Fruit fly (Drosophila melanogaster) whole organism, embryonic: Measurements from ENCODE around the gene SelT.

Experiments used
- Blimp-1 ChIP-seq: fragments of 200-800 bp; sonication (Bioruptor generic); optimal IDR thresholded peaks from 3 replicates; lab custom pipeline; 2018; ENCODE audit warnings: missing biosample characterization, missing genetic modification characterization, mild to moderate bottlenecking, moderate library complexity, missing genetic modification reagents
- CG11695 ChIP-seq: fragments of 200-800 bp; sonication (Bioruptor generic); IDR thresholded peaks from 3 replicates; pipeline ENCODE4 v1.3.6; 2022; ENCODE audit warnings: missing biosample characterization, missing genetic modification characterization
- CG11723 ChIP-seq: fragments of 200-800 bp; sonication (Bioruptor generic); optimal IDR thresholded peaks from 2 replicates; lab custom pipeline; 2017; ENCODE audit warnings: missing biosample characterization, mild to moderate bottlenecking, missing genetic modification characterization
- CG13894 ChIP-seq: fragments of 200-800 bp; sonication (Bioruptor generic); optimal IDR thresholded peaks from 3 replicates; lab custom pipeline; 2018; ENCODE audit warnings: missing biosample characterization, mild to moderate bottlenecking, missing genetic modification characterization, moderate library complexity
- CG17385 ChIP-seq: fragments of 200-800 bp; sonication (Bioruptor generic); optimal IDR thresholded peaks from 3 replicates; lab custom pipeline; 2018; ENCODE audit warnings: missing biosample characterization, mild to moderate bottlenecking, missing genetic modification characterization
- CG17612 ChIP-seq: fragments of 200-800 bp; sonication (Bioruptor generic); IDR thresholded peaks from 2 replicates; pipeline ENCODE4 v1.3.6; 2022; ENCODE audit warnings: missing biosample characterization, missing genetic modification characterization
- CG1792 ChIP-seq: fragments of 200-800 bp; sonication (Bioruptor generic); optimal IDR thresholded peaks from 2 replicates; lab custom pipeline; 2016; ENCODE audit warnings: missing biosample characterization, missing genetic modification characterization
- CG2120 ChIP-seq: fragments of 200-800 bp; sonication (Bioruptor generic); optimal IDR thresholded peaks from 3 replicates; lab custom pipeline; 2016; ENCODE audit warnings: missing biosample characterization, missing genetic modification characterization
- CG2678 ChIP-seq: fragments of 200-800 bp; sonication (Bioruptor generic); optimal IDR thresholded peaks from 3 replicates; lab custom pipeline; 2019; ENCODE audit warnings: missing biosample characterization, mild to moderate bottlenecking, missing genetic modification characterization, moderate library complexity
- CG3281 ChIP-seq: fragments of 200-800 bp; sonication (Bioruptor generic); optimal IDR thresholded peaks from 3 replicates; lab custom pipeline; 2017; ENCODE audit warnings: missing biosample characterization, mild to moderate bottlenecking, missing genetic modification characterization
- CG34376 ChIP-seq: fragments of 200-800 bp; sonication (Bioruptor generic); optimal IDR thresholded peaks from 2 replicates; lab custom pipeline; 2018; ENCODE audit warnings: missing biosample characterization, mild to moderate bottlenecking, missing genetic modification characterization
- CG4328 ChIP-seq: fragments of 200-800 bp; sonication (Bioruptor generic); optimal IDR thresholded peaks from 3 replicates; lab custom pipeline; 2017; ENCODE audit warnings: missing biosample characterization, missing genetic modification reagents, missing genetic modification characterization
- CG43689 ChIP-seq: fragments of 200-800 bp; sonication (Bioruptor generic); IDR thresholded peaks from 2 replicates; pipeline ENCODE4 v1.3.6; 2022; ENCODE audit warnings: missing biosample characterization, missing genetic modification characterization
- CG7963 ChIP-seq: fragments of 200-800 bp; sonication (Bioruptor generic); IDR thresholded peaks from 3 replicates; pipeline ENCODE4 v1.3.6; 2022; ENCODE audit warnings: missing biosample characterization, missing genetic modification characterization; ENCODE audit not compliant: partially characterized antibody
- CG8765 ChIP-seq: fragments of 200-800 bp; sonication (Bioruptor generic); IDR thresholded peaks from 2 replicates; pipeline ENCODE4 v1.3.6; 2022; ENCODE audit warnings: missing biosample characterization, missing genetic modification characterization
- CG9932 ChIP-seq: fragments of 200-800 bp; sonication (Bioruptor generic); IDR thresholded peaks from 2 replicates; pipeline ENCODE4 v1.3.6; 2022; ENCODE audit warnings: missing biosample characterization, missing genetic modification characterization
- Dll ChIP-seq: fragments of 200-800 bp; sonication (Bioruptor generic); IDR thresholded peaks from 4 replicates; pipeline ENCODE4 v1.3.6; 2022; ENCODE audit warnings: missing biosample characterization, missing genetic modification characterization; ENCODE audit not compliant: partially characterized antibody
- Drgx ChIP-seq: fragments of 200-800 bp; sonication (Bioruptor generic); IDR thresholded peaks from 2 replicates; pipeline ENCODE4 v1.3.6; 2022; ENCODE audit warnings: missing biosample characterization, missing genetic modification characterization
- Ets97D ChIP-seq: fragments of 200-800 bp; sonication (Bioruptor generic); optimal IDR thresholded peaks from 3 replicates; lab custom pipeline; 2016; ENCODE audit warnings: missing biosample characterization, missing genetic modification characterization
- HLH54F ChIP-seq: fragments of 200-800 bp; sonication (Bioruptor generic); optimal IDR thresholded peaks from 3 replicates; lab custom pipeline; 2016; ENCODE audit warnings: missing biosample characterization, missing genetic modification characterization
- Hr78 ChIP-seq, 2 experiments: fragments of 200-800 bp in 1 of 2; fragments of >200 bp in 1 of 2; sonication (Bioruptor generic) in 1 of 2; optimal IDR thresholded peaks; 2 replicates each; lab custom pipeline; 2017 to 2019; ENCODE audit warnings: missing biosample characterization in 2 of 2, missing genetic modification characterization in 2 of 2, mild to moderate bottlenecking in 1 of 2, moderate library complexity in 1 of 2
- Kr ChIP-seq: fragments of 200-800 bp; sonication (Bioruptor generic); optimal IDR thresholded peaks from 2 replicates; lab custom pipeline; 2017; ENCODE audit warnings: missing biosample characterization, mild to moderate bottlenecking, missing genetic modification characterization
- Meics ChIP-seq: fragments of 200-800 bp; sonication (Bioruptor generic); optimal IDR thresholded peaks from 2 replicates; lab custom pipeline; 2017; ENCODE audit warnings: missing biosample characterization, mild to moderate bottlenecking, missing genetic modification characterization
- Pdp1 ChIP-seq, 2 experiments: fragments of 200-800 bp; sonication (Bioruptor generic); optimal IDR thresholded peaks; 3 replicates each; lab custom pipeline; 2016; ENCODE audit warnings: missing biosample characterization in 2 of 2, missing genetic modification characterization in 2 of 2, mild to moderate bottlenecking in 1 of 2, moderate library complexity in 1 of 2
- Rfx ChIP-seq: fragments of 200-800 bp; sonication (Bioruptor generic); IDR thresholded peaks from 2 replicates; pipeline ENCODE4 v1.3.6; 2022; ENCODE audit warnings: missing biosample characterization, missing genetic modification characterization
- Xbp1 ChIP-seq: fragments of 200-800 bp; sonication (Bioruptor generic); optimal IDR thresholded peaks from 3 replicates; lab custom pipeline; 2016; ENCODE audit warnings: missing biosample characterization, mild to moderate bottlenecking, missing genetic modification characterization
- cwo ChIP-seq: fragments of 200-800 bp; sonication (Bioruptor generic); optimal IDR thresholded peaks from 3 replicates; lab custom pipeline; 2017; ENCODE audit warnings: missing biosample characterization, missing genetic modification characterization, mild to moderate bottlenecking, moderate library complexity, missing genetic modification reagents
- da ChIP-seq: fragments of 200-800 bp; sonication (Bioruptor generic); optimal IDR thresholded peaks from 2 replicates; lab custom pipeline; 2016; ENCODE audit warnings: missing biosample characterization, missing genetic modification characterization
- gcm ChIP-seq: fragments of 200-800 bp; sonication (Bioruptor generic); optimal IDR thresholded peaks from 2 replicates; lab custom pipeline; 2019; ENCODE audit warnings: missing biosample characterization, mild to moderate bottlenecking, missing genetic modification characterization, moderate library complexity
- gcm2 ChIP-seq: fragments of 200-800 bp; sonication (Bioruptor generic); optimal IDR thresholded peaks from 2 replicates; lab custom pipeline; 2016; ENCODE audit warnings: missing biosample characterization, missing genetic modification characterization
- grau ChIP-seq: fragments of 200-800 bp; optimal IDR thresholded peaks from 3 replicates; lab custom pipeline; 2019; ENCODE audit warnings: missing biosample characterization, mild to moderate bottlenecking, missing genetic modification characterization, moderate library complexity
- grn ChIP-seq: fragments of 200-800 bp; sonication (Bioruptor generic); optimal IDR thresholded peaks from 3 replicates; lab custom pipeline; 2017; ENCODE audit warnings: missing biosample characterization, missing genetic modification characterization
- kni ChIP-seq: fragments of 200-800 bp; sonication (Bioruptor generic); optimal IDR thresholded peaks from 3 replicates; lab custom pipeline; 2017; ENCODE audit warnings: mild to moderate bottlenecking, missing biosample characterization, missing genetic modification reagents, missing genetic modification characterization
- lab ChIP-seq: fragments of 200-800 bp; sonication (Bioruptor generic); optimal IDR thresholded peaks from 3 replicates; lab custom pipeline; 2017; ENCODE audit warnings: missing biosample characterization, missing genetic modification characterization, mild to moderate bottlenecking, moderate library complexity, missing genetic modification reagents
- mam ChIP-seq: fragments of 200-800 bp; sonication (Bioruptor generic); optimal IDR thresholded peaks from 3 replicates; lab custom pipeline; 2016; ENCODE audit warnings: missing biosample characterization, missing genetic modification characterization
- mld ChIP-seq: fragments of 200-800 bp; sonication (Bioruptor generic); IDR thresholded peaks from 3 replicates; pipeline ENCODE4 v1.3.6; 2022; ENCODE audit warnings: missing biosample characterization, missing genetic modification characterization; ENCODE audit not compliant: partially characterized antibody
- nerfin-2 ChIP-seq: fragments of 200-800 bp; sonication (Bioruptor generic); IDR thresholded peaks from 2 replicates; pipeline ENCODE4 v1.3.6; 2022; ENCODE audit warnings: missing biosample characterization, missing genetic modification characterization; ENCODE audit not compliant: partially characterized antibody
- pho ChIP-seq: fragments of 200-800 bp; sonication (Bioruptor generic); optimal IDR thresholded peaks from 2 replicates; lab custom pipeline; 2016; ENCODE audit warnings: missing biosample characterization, missing genetic modification characterization
- repo ChIP-seq: fragments of 200-800 bp; sonication (Bioruptor generic); optimal IDR thresholded peaks from 2 replicates; lab custom pipeline; 2016; ENCODE audit warnings: missing biosample characterization, missing genetic modification characterization
- sd ChIP-seq: fragments of 200-800 bp; sonication (Bioruptor generic); optimal IDR thresholded peaks from 3 replicates; lab custom pipeline; 2018; ENCODE audit warnings: missing biosample characterization, mild to moderate bottlenecking, missing genetic modification characterization, moderate library complexity
- sens ChIP-seq: fragments of 200-800 bp; sonication (Bioruptor generic); peaks from one replicate; lab custom pipeline; 2016; ENCODE audit warnings: missing biosample characterization, missing genetic modification characterization
- slbo ChIP-seq: fragments of 200-800 bp; sonication (Bioruptor generic); IDR thresholded peaks from 2 replicates; pipeline ENCODE4 v1.3.6; 2022; ENCODE audit warnings: missing biosample characterization, missing genetic modification characterization
- sob ChIP-seq: fragments of 200-800 bp; sonication (Bioruptor generic); IDR thresholded peaks from 2 replicates; pipeline ENCODE4 v1.3.6; 2022; ENCODE audit warnings: missing biosample characterization, missing genetic modification characterization
- sr ChIP-seq: fragments of 200-800 bp; sonication (Bioruptor generic); IDR thresholded peaks from 3 replicates; pipeline ENCODE4 v1.3.6; 2022; ENCODE audit warnings: missing biosample characterization, missing genetic modification characterization
- vnd ChIP-seq: fragments of 200-800 bp; sonication (Bioruptor generic); IDR thresholded peaks from 3 replicates; pipeline ENCODE4 v1.3.6; 2022; ENCODE audit warnings: missing biosample characterization, missing genetic modification characterization; ENCODE audit not compliant: partially characterized antibody
- wor ChIP-seq: fragments of 200-800 bp; sonication (Bioruptor generic); IDR thresholded peaks from 2 replicates; pipeline ENCODE4 v1.3.6; 2022; ENCODE audit warnings: missing biosample characterization, missing genetic modification characterization

SelT gene

DNA sequence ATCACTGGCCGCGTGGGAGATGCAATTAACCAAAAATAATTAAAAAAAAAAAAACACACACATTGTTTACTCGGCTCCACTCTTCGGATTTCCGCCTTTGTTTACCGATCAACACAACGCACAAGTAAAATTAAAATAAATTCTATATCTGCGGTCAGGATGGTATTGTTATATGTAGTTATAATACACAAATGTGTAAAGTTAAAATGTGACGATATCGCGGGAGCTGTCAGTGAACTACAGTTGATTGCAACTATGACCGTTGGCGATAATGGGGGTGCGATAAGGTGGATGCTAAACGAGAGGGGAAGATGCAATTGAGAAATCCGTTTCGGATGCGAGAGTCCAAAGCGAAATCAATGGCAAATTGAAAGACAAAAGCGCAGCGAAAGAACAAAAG, 4.4 kb upstream of the SelT start:
- peak; percentile 55 for TF ChIP-seq sens
- no peak for TF ChIP-seq grn
- TF ChIP-seq sd (tag; lab: Kevin White, UChicago): no peak
- TF ChIP-seq sr: peak; percentile 24; the same call in 1 of the 3 replicates

DNA sequence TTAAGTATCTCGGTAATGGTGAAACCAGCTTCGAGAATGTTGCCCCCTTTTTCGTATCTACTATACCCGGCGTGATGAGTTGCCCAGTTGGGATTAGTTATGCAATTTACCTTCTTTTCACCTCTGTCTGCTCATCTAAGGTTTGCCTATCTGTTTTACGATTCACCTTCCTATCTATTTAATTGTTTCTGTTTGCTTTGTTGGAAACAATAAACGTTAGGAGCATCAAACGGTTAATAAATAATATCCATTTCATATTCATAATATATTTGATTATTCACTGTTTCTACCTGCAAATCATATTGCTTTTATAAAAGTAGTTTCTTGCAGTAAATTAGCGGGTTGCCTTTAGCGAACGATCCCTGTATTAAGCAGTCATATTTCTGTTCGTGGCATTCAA, 3.5 kb upstream of the SelT start:
- peak; percentile 7 for TF ChIP-seq Meics (GFP tag; lab: Kevin White, UChicago)
- no peak for TF ChIP-seq Blimp-1 (GFP tag; lab: Kevin White, UChicago)
- peak; percentile 65 for TF ChIP-seq grau (tag; lab: Kevin White, UChicago)
- 0 out of 2 replicates have a peak, but pooled peaks have one; percentile 9 for TF ChIP-seq Drgx
- TF ChIP-seq da (GFP tag; lab: Kevin White, UChicago): no peak
- TF ChIP-seq Rfx (GFP tag; lab: Robert Waterston, UW): peak; percentile 8; the same call in 1 of the 2 replicates
- TF ChIP-seq Pdp1 (GFP tag; optimal IDR thresholded peaks at IDR 0.05; lab: Kevin White, UChicago): peak in 1 of 2 experiments; percentile 43
- TF ChIP-seq CG2678 (tag; lab: Kevin White, UChicago): peak; percentile 29
- TF ChIP-seq slbo: peak; percentile 40; the same call in 1 of the 2 replicates
- no peak for TF ChIP-seq Xbp1 (GFP tag; lab: Kevin White, UChicago)
- no peak for TF ChIP-seq CG11723 (GFP tag; lab: Kevin White, UChicago)
- peak; percentile 20 for TF ChIP-seq CG3281 (GFP tag; lab: Kevin White, UChicago)
- peak; percentile 20; the same call in 1 of the 2 replicates for TF ChIP-seq CG9932 (GFP tag; lab: Robert Waterston, UW)
- TF ChIP-seq sens: peak; percentile 17
- no peak for TF ChIP-seq repo (GFP tag; lab: Kevin White, UChicago)
- TF ChIP-seq lab (GFP tag; lab: Kevin White, UChicago): peak; percentile 21
- TF ChIP-seq Kr (GFP tag; lab: Kevin White, UChicago): no peak
- peak; percentile 14 for TF ChIP-seq cwo
- TF ChIP-seq CG11695 (GFP tag; lab: Robert Waterston, UW): 0 out of 3 replicates have a peak, but pooled peaks have one; percentile 18
- no peak for TF ChIP-seq kni
- TF ChIP-seq CG2120 (GFP tag; lab: Kevin White, UChicago): peak; percentile 24

dm6 chr2L:5009306-5010030, 1.3 kb upstream of the SelT start, which contains the start of gene Rtnl1:
Gene Rtnl1, minus strand, starts transcription at chr2L:5009720.
- peak; percentile 80 for TF ChIP-seq vnd (GFP tag; lab: Robert Waterston, UW)
- TF ChIP-seq CG17385 (GFP tag; lab: Kevin White, UChicago): no peak
- TF ChIP-seq HLH54F: no peak
- TF ChIP-seq Ets97D (GFP tag; lab: Kevin White, UChicago): peak; percentile 86
- TF ChIP-seq CG4328: no peak
- peak; percentile 88; the same call in 2 of the 3 replicates for TF ChIP-seq CG7963 (GFP tag; lab: Robert Waterston, UW)
- TF ChIP-seq pho: peak; percentile 49
- peak; percentile 37 for TF ChIP-seq gcm2 (GFP tag; lab: Kevin White, UChicago)
- TF ChIP-seq wor: no peak
- peak; percentile 3 for TF ChIP-seq gcm
- TF ChIP-seq nerfin-2 (GFP tag; lab: Robert Waterston, UW): peak; percentile 42; the same call in 1 of the 2 replicates
- no peak; the same call in 1 of the 2 replicates for TF ChIP-seq CG8765 (GFP tag; lab: Robert Waterston, UW)
- TF ChIP-seq CG1792: peak; percentile 10
- peak; percentile 32 for TF ChIP-seq mam (GFP tag; lab: Kevin White, UChicago)
- peak; percentile 91 for TF ChIP-seq Dll (GFP tag; lab: Robert Waterston, UW)
- TF ChIP-seq sd (tag; lab: Kevin White, UChicago): peak; percentile 88
- TF ChIP-seq sob (GFP tag; lab: Robert Waterston, UW): no peak; the same call in 1 of the 2 replicates
- no peak for TF ChIP-seq CG34376 (GFP tag; lab: Kevin White, UChicago)
- TF ChIP-seq CG13894 (tag; lab: Kevin White, UChicago): peak; percentile 47
- no peak for TF ChIP-seq Hr78 (GFP tag; optimal IDR thresholded peaks at IDR 0.05; lab: Kevin White, UChicago)
- no peak for TF ChIP-seq CG17612 (GFP tag; lab: Robert Waterston, UW)
- peak; percentile 84; the same call in 2 of the 3 replicates for TF ChIP-seq mld (GFP tag; lab: Robert Waterston, UW)
- TF ChIP-seq CG43689 (GFP tag; lab: Robert Waterston, UW): no peak
